Worm (Caenorhabditis elegans) whole organism, L4 larva: ENCODE measurements around the gene gfat-1.

ENCODE experiments used
- D1046.2 ChIP-seq: fragments of 200-800 bp; sonication (Bioruptor generic); IDR thresholded peaks from 2 replicates; pipeline ENCODE4 v1.3.6; 2022; ENCODE audit warnings: missing genetic modification characterization, missing compliant biosample characterization
- F10B5.3 ChIP-seq: sonication (generic microtip); optimal IDR thresholded peaks from 2 replicates; lab custom pipeline; 2016; ENCODE audit warnings: mild to moderate bottlenecking, missing genetic modification characterization, missing compliant biosample characterization
- F37D6.2 ChIP-seq: sonication (generic microtip); optimal IDR thresholded peaks from 2 replicates; lab custom pipeline; 2016; ENCODE audit warnings: mild to moderate bottlenecking, missing genetic modification characterization, missing compliant biosample characterization
- F49E8.2 ChIP-seq: sonication (generic microtip); optimal IDR thresholded peaks from 2 replicates; lab custom pipeline; 2016; ENCODE audit warnings: missing compliant biosample characterization, mild to moderate bottlenecking, missing genetic modification characterization, borderline replicate concordance
- Y48G9A.11 ChIP-seq: fragments of 200-800 bp; sonication (Bioruptor generic); IDR thresholded peaks from 2 replicates; pipeline ENCODE4 v1.3.6; 2022; ENCODE audit warnings: missing genetic modification reagents, missing genetic modification characterization, missing compliant biosample characterization
- aha-1 ChIP-seq: fragments of 150-350 bp; peaks from one replicate; lab custom pipeline; 2014; ENCODE audit warnings: missing biosample characterization, missing genetic modification characterization
- ama-1 ChIP-seq: fragments of 150-350 bp; optimal IDR thresholded peaks from 2 replicates; lab custom pipeline; 2014; ENCODE audit warnings: inconsistent platforms, mixed read lengths
- ceh-44 ChIP-seq: fragments of 200-800 bp; sonication (Bioruptor generic); IDR thresholded peaks from 2 replicates; pipeline ENCODE4 v1.3.6; 2022; ENCODE audit warnings: missing genetic modification reagents, missing genetic modification characterization, missing compliant biosample characterization
- ceh-82 ChIP-seq: sonication (generic microtip); optimal IDR thresholded peaks from 2 replicates; lab custom pipeline; 2017; ENCODE audit warnings: missing biosample characterization, missing genetic modification characterization
- daf-16 ChIP-seq, 3 experiments: sonication (generic microtip); optimal IDR thresholded peaks; 2 replicates each; lab custom pipeline; 2016 to 2017; ENCODE audit warnings: missing genetic modification characterization in 3 of 3, missing genetic modification reagents in 3 of 3, mild to moderate bottlenecking in 2 of 3, missing compliant biosample characterization in 2 of 3, missing biosample characterization in 1 of 3, moderate library complexity in 1 of 3
- daf-8 ChIP-seq: fragments of 200-800 bp; sonication (Bioruptor generic); IDR thresholded peaks from 2 replicates; pipeline ENCODE4 v1.3.6; 2022; ENCODE audit warnings: missing genetic modification characterization, missing compliant biosample characterization
- dmd-6 ChIP-seq: fragments of 200-800 bp; sonication (Bioruptor generic); IDR thresholded peaks from 2 replicates; pipeline ENCODE4 v1.3.6; 2022; ENCODE audit warnings: missing genetic modification reagents, missing genetic modification characterization, missing compliant biosample characterization
- duxl-1 ChIP-seq: sonication (generic microtip); optimal IDR thresholded peaks from 2 replicates; lab custom pipeline; 2016; ENCODE audit warnings: mild to moderate bottlenecking, missing genetic modification characterization, moderate library complexity, missing compliant biosample characterization; ENCODE audit not compliant: poor library complexity
- dve-1 ChIP-seq: sonication (generic microtip); optimal IDR thresholded peaks from 2 replicates; lab custom pipeline; 2017; ENCODE audit warnings: antibody characterized with exemption, mild to moderate bottlenecking, missing genetic modification characterization, missing compliant biosample characterization; ENCODE audit not compliant: insufficient read depth
- fkh-10 ChIP-seq: fragments of 150-350 bp; optimal IDR thresholded peaks from 2 replicates; lab custom pipeline; 2014; ENCODE audit warnings: missing biosample characterization, missing genetic modification reagents, missing genetic modification characterization
- fos-1 ChIP-seq: fragments of 150-350 bp; optimal IDR thresholded peaks from 2 replicates; lab custom pipeline; 2014; ENCODE audit warnings: missing biosample characterization, missing genetic modification characterization
- hif-1 ChIP-seq, 2 experiments: sonication (generic microtip); optimal IDR thresholded peaks; 2 replicates each; lab custom pipeline; 2016 to 2017; ENCODE audit warnings: missing compliant biosample characterization in 2 of 2, missing genetic modification characterization in 2 of 2, missing genetic modification reagents in 2 of 2, missing genotype in 2 of 2, mild to moderate bottlenecking in 1 of 2
- jun-1 ChIP-seq: fragments of 150-350 bp; optimal IDR thresholded peaks from 2 replicates; lab custom pipeline; 2014; ENCODE audit warnings: missing biosample characterization, missing genetic modification reagents, missing genetic modification characterization
- lim-7 ChIP-seq: fragments of 200-800 bp; sonication (Bioruptor generic); IDR thresholded peaks from 2 replicates; pipeline ENCODE4 v1.3.6; 2022; ENCODE audit warnings: missing genetic modification characterization, missing compliant biosample characterization
- lin-13 ChIP-seq: fragments of 150-350 bp; optimal IDR thresholded peaks from 2 replicates; lab custom pipeline; 2014; ENCODE audit warnings: missing biosample characterization, missing genetic modification reagents, missing genetic modification characterization
- lin-38 ChIP-seq: fragments of 200-800 bp; sonication (Bioruptor generic); IDR thresholded peaks from 2 replicates; pipeline ENCODE4 v1.3.6; 2022; ENCODE audit warnings: missing genetic modification reagents, missing genetic modification characterization, missing compliant biosample characterization
- lir-3 ChIP-seq: sonication (generic microtip); optimal IDR thresholded peaks from 2 replicates; lab custom pipeline; 2016; ENCODE audit warnings: mild to moderate bottlenecking, missing genetic modification characterization, missing compliant biosample characterization
- madf-5 ChIP-seq, 2 experiments: fragments of 200-800 bp; sonication (Bioruptor generic); IDR thresholded peaks; 2 replicates each; pipeline ENCODE4 v1.3.6; 2022; ENCODE audit warnings: missing compliant biosample characterization in 2 of 2, missing genetic modification characterization in 2 of 2
- madf-9 ChIP-seq: fragments of 200-800 bp; sonication (Bioruptor generic); conservative IDR thresholded peaks from 2 replicates; pipeline ENCODE4 v1.3.6; 2022; ENCODE audit warnings: missing genetic modification reagents, missing genetic modification characterization, missing compliant biosample characterization
- mes-2 ChIP-seq: sonication (generic microtip); optimal IDR thresholded peaks from 2 replicates; lab custom pipeline; 2016; ENCODE audit warnings: missing genotype, mild to moderate bottlenecking, missing genetic modification characterization, missing compliant biosample characterization; ENCODE audit not compliant: poor library complexity, severe bottlenecking
- mxl-3 ChIP-seq: fragments of 200-800 bp; sonication (Bioruptor generic); optimal IDR thresholded peaks from 2 replicates; lab custom pipeline; 2018; ENCODE audit warnings: mild to moderate bottlenecking, missing genetic modification characterization, missing compliant biosample characterization
- nhr-102 ChIP-seq: sonication (generic microtip); optimal IDR thresholded peaks from 2 replicates; lab custom pipeline; 2016; ENCODE audit warnings: mild to moderate bottlenecking, missing genetic modification characterization, moderate library complexity, missing compliant biosample characterization
- nhr-11 ChIP-seq: fragments of 150-350 bp; optimal IDR thresholded peaks from 2 replicates; lab custom pipeline; 2014; ENCODE audit warnings: missing biosample characterization, missing genetic modification characterization
- nhr-111 ChIP-seq: fragments of 200-800 bp; sonication (Bioruptor generic); optimal IDR thresholded peaks from 2 replicates; lab custom pipeline; 2018; ENCODE audit warnings: mild to moderate bottlenecking, missing genetic modification characterization, missing compliant biosample characterization
- nhr-28 ChIP-seq: fragments of 150-350 bp; optimal IDR thresholded peaks from 2 replicates; lab custom pipeline; 2014; ENCODE audit warnings: missing biosample characterization, missing genetic modification characterization
- nhr-41 ChIP-seq: fragments of 200-800 bp; sonication (Bioruptor generic); IDR thresholded peaks from 2 replicates; pipeline ENCODE4 v1.3.6; 2022; ENCODE audit warnings: missing genetic modification reagents, missing genetic modification characterization, missing compliant biosample characterization
- nhr-42 ChIP-seq: fragments of 200-800 bp; sonication (Bioruptor generic); IDR thresholded peaks from 2 replicates; pipeline ENCODE4 v1.3.6; 2022; ENCODE audit warnings: missing genetic modification characterization, missing compliant biosample characterization
- nhr-6 ChIP-seq: fragments of 150-350 bp; optimal IDR thresholded peaks from 2 replicates; lab custom pipeline; 2014; ENCODE audit warnings: missing biosample characterization, missing genetic modification characterization
- nhr-76 ChIP-seq: fragments of 150-350 bp; optimal IDR thresholded peaks from 2 replicates; lab custom pipeline; 2014; ENCODE audit warnings: missing biosample characterization, missing genetic modification characterization
- nhr-77 ChIP-seq: fragments of 150-350 bp; optimal IDR thresholded peaks from 2 replicates; lab custom pipeline; 2014; ENCODE audit warnings: missing biosample characterization, missing genetic modification characterization
- pha-4 ChIP-seq, 2 experiments: fragments of 150-350 bp in 1 of 2; fragments of 200-800 bp in 1 of 2; sonication (Bioruptor generic) in 1 of 2; IDR thresholded peaks in 1 of 2; optimal IDR thresholded peaks in 1 of 2; 2 replicates each; pipeline versions ENCODE4 v1.3.6 to Lab custom; 2014 to 2022; ENCODE audit warnings: missing genetic modification characterization in 2 of 2, missing genetic modification reagents in 2 of 2, missing biosample characterization in 1 of 2, missing compliant biosample characterization in 1 of 2
- php-3 ChIP-seq: fragments of 200-800 bp; sonication (Bioruptor generic); IDR thresholded peaks from 2 replicates; pipeline ENCODE4 v1.3.6; 2022; ENCODE audit warnings: missing genetic modification reagents, missing genetic modification characterization, missing compliant biosample characterization
- pqm-1 ChIP-seq: sonication (generic microtip); optimal IDR thresholded peaks from 2 replicates; lab custom pipeline; 2017; ENCODE audit warnings: missing biosample characterization, missing genetic modification characterization
- rbr-2 ChIP-seq: sonication (generic microtip); optimal IDR thresholded peaks from 2 replicates; lab custom pipeline; 2016; ENCODE audit warnings: missing genotype, missing genetic modification characterization, missing compliant biosample characterization
- saeg-2 ChIP-seq: fragments of 200-800 bp; sonication (Bioruptor generic); IDR thresholded peaks from 2 replicates; pipeline ENCODE4 v1.3.6; 2022; ENCODE audit warnings: missing genetic modification reagents, missing genetic modification characterization, missing compliant biosample characterization
- set-16 ChIP-seq: fragments of 200-800 bp; sonication (Bioruptor generic); IDR thresholded peaks from 2 replicates; pipeline ENCODE4 v1.3.6; 2022; ENCODE audit warnings: missing genetic modification reagents, missing genetic modification characterization, missing compliant biosample characterization
- skn-1 ChIP-seq: fragments of 150-350 bp; optimal IDR thresholded peaks from 2 replicates; lab custom pipeline; 2014; ENCODE audit warnings: missing biosample characterization, missing genetic modification characterization
- spr-1 ChIP-seq: sonication (generic microtip); optimal IDR thresholded peaks from 2 replicates; lab custom pipeline; 2016; ENCODE audit warnings: mild to moderate bottlenecking, missing genetic modification characterization, missing compliant biosample characterization
- tag-97 ChIP-seq: fragments of 200-800 bp; sonication (Bioruptor generic); IDR thresholded peaks from 2 replicates; pipeline ENCODE4 v1.3.6; 2022; ENCODE audit warnings: missing genetic modification characterization, missing compliant biosample characterization
- tra-1 ChIP-seq: fragments of 200-800 bp; sonication (Bioruptor generic); IDR thresholded peaks from 2 replicates; pipeline ENCODE4 v1.3.6; 2022; ENCODE audit warnings: missing genetic modification reagents, missing genetic modification characterization, missing compliant biosample characterization
- zfp-3 ChIP-seq: fragments of 200-800 bp; sonication (Bioruptor generic); conservative IDR thresholded peaks from 2 replicates; pipeline ENCODE4 v1.3.6; 2022; ENCODE audit warnings: missing genetic modification reagents, missing genetic modification characterization, missing compliant biosample characterization
- zip-11 ChIP-seq: fragments of 200-800 bp; sonication (Bioruptor generic); IDR thresholded peaks from 2 replicates; pipeline ENCODE4 v1.3.6; 2022; ENCODE audit warnings: missing genetic modification characterization, missing compliant biosample characterization

gfat-1 gene

DNA sequence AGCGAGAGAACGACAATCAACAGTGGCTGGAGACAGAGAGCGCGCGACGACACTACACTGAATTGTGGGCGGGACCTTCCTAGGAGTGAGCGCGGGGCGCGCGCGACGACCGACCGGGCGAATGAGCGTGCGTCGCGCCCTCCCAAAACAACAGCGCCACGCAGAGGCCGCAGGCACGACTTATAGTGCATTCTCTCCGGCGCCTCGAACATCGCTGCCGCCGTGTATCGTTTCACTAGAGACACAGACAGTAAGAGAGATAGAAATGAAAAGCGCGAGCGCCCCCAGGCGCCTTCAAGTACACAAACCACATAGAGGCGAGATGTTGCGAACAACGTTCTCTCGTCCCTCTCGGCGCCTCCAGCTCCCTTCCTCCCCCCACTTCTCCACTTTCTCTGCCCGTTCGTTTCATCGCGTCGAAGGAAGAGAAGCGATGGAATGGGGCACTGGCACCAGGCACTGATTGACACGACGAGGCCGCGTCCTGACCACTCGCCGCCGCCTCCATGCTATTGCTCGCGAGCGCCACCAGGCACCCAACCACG, 24.7 kb upstream of the gfat-1 start (continued):
- TF ChIP-seq F10B5.3 (peak; percentile 19), lim-7 (peak; percentile 32; the same call in 1 of the 2 replicates), zip-11 (GFP tag; lab: Robert Waterston, UW) (no peak), spr-1 (tag; lab: Kevin White, UChicago) (peak; percentile 46), madf-9 (GFP tag; lab: Robert Waterston, UW) (peak; percentile 17; the same call in 1 of the 2 replicates), dmd-6 (GFP tag; lab: Robert Waterston, UW) (peak; percentile 91), daf-16 (GFP tag; optimal IDR thresholded peaks at IDR 0.05; lab: Kevin White, UChicago) (peak; percentile 37 to 82), daf-16 (tag; optimal IDR thresholded peaks at IDR 0.05; lab: Kevin White, UChicago) (peak; percentile 43), madf-5 (GFP tag; IDR thresholded peaks at IDR 0.05; lab: Robert Waterston, UW) (0 out of 4 replicates have a peak, but pooled peaks of 1 of the 2 experiments have one; percentile 41), php-3 (GFP tag; lab: Robert Waterston, UW) (no peak), nhr-77 (tag; lab: Kevin White, UChicago) (peak; percentile 47), jun-1 (tag; lab: Kevin White, UChicago) (peak; percentile 44), mxl-3 (peak; percentile 93), aha-1 (tag; lab: Kevin White, UChicago) (peak; percentile 96), dve-1 (tag; lab: Kevin White, UChicago) (peak; percentile 76), F49E8.2 (tag; lab: Kevin White, UChicago) (no peak), fkh-10 (GFP tag; lab: Kevin White, UChicago) (peak; percentile 21), nhr-76 (tag; lab: Kevin White, UChicago) (no peak), lir-3 (tag; lab: Kevin White, UChicago) (peak; percentile 9), lin-38 (peak; percentile 73), nhr-111 (GFP tag; lab: Kevin White, UChicago) (no peak), tag-97 (GFP tag; lab: Robert Waterston, UW) (0 out of 2 replicates have a peak, but pooled peaks have one; percentile 7), nhr-42 (GFP tag; lab: Robert Waterston, UW) (peak; percentile 63; the same call in 1 of the 2 replicates), nhr-6 (tag; lab: Kevin White, UChicago) (peak; percentile 16), pha-4 (GFP tag; IDR thresholded peaks at IDR 0.05; lab: Robert Waterston, UW) (peak; percentile 90), pha-4 (tag; optimal IDR thresholded peaks at IDR 0.05; lab: Kevin White, UChicago) (peak; percentile 26), daf-8 (GFP tag; lab: Robert Waterston, UW) (no peak), pqm-1 (peak; percentile 43), D1046.2 (GFP tag; lab: Robert Waterston, UW) (peak; percentile 67; the same call in 1 of the 2 replicates), ama-1 (no peak), nhr-102 (peak; percentile 41), duxl-1 (tag; lab: Kevin White, UChicago) (peak; percentile 8), lin-13 (GFP tag; lab: Kevin White, UChicago) (peak; percentile 53), rbr-2 (peak; percentile 91), nhr-28 (tag; lab: Kevin White, UChicago) (peak; percentile 90), mes-2 (tag; lab: Kevin White, UChicago) (peak; percentile 56), nhr-11 (tag; lab: Kevin White, UChicago) (peak; percentile 70), skn-1 (no peak), saeg-2 (GFP tag; lab: Robert Waterston, UW) (peak; percentile 63; the same call in 1 of the 2 replicates), set-16 (GFP tag; lab: Robert Waterston, UW) (peak; percentile 99)

- no peak for TF ChIP-seq ceh-44 (GFP tag; lab: Robert Waterston, UW)
- TF ChIP-seq nhr-6 (tag; lab: Kevin White, UChicago) = peak; percentile 45
- TF ChIP-seq tra-1 (GFP tag; lab: Robert Waterston, UW) = peak; percentile 55; the same call in 1 of the 2 replicates
- TF ChIP-seq fos-1 (tag; lab: Kevin White, UChicago) = no peak
- TF ChIP-seq spr-1 (tag; lab: Kevin White, UChicago) = no peak
- TF ChIP-seq F37D6.2 (tag; lab: Kevin White, UChicago) = no peak
- no peak for TF ChIP-seq ceh-82 (tag; lab: Kevin White, UChicago)
- TF ChIP-seq madf-9 (GFP tag; lab: Robert Waterston, UW) = no peak
- TF ChIP-seq Y48G9A.11 (GFP tag; lab: Robert Waterston, UW) = no peak
- TF ChIP-seq ama-1 = peak; percentile 72
- no peak for TF ChIP-seq daf-16 (GFP tag; optimal IDR thresholded peaks at IDR 0.05; lab: Kevin White, UChicago)
- peak; percentile 53 for TF ChIP-seq daf-16 (tag; optimal IDR thresholded peaks at IDR 0.05; lab: Kevin White, UChicago)
- TF ChIP-seq hif-1 (tag; optimal IDR thresholded peaks at IDR 0.05; lab: Kevin White, UChicago) = no peak
- no peak for TF ChIP-seq nhr-111 (GFP tag; lab: Kevin White, UChicago)
- TF ChIP-seq zfp-3 = no peak
- TF ChIP-seq skn-1 = no peak
- no peak for TF ChIP-seq daf-8 (GFP tag; lab: Robert Waterston, UW)
- TF ChIP-seq tag-97 (GFP tag; lab: Robert Waterston, UW) = no peak
- TF ChIP-seq lin-13 (GFP tag; lab: Kevin White, UChicago) = no peak
- no peak for TF ChIP-seq set-16 (GFP tag; lab: Robert Waterston, UW)
- no peak for TF ChIP-seq nhr-41 (GFP tag; lab: Robert Waterston, UW)
Measured at ce11 chrII:11619171-11619570, 24.0 kb upstream of the gfat-1 start.
